Worm (Caenorhabditis elegans): Measurements from ENCODE around the gene C47E8.3.

Gene C47E8.3

DNA sequence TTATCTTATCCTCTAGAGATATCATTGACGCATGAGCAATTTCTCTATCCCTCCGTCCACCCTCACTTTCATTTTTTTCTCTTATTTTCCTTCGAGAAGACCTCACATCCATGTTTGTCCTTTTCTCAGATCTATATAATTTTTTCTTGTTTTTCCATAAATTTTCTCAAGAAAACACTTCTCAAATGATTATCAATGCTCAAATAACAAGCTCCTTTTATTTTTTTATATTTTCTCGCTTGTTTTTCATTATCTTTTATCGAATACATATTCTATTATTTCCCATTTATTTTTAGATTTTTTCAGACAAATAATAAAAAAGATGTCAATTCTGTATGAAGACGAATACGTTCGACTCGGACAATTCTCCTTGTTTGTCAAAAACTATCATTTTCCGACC, 42.9 kb downstream of the C47E8.3 start, which contains the start of gene R08A2.7:
Gene R08A2.7, plus strand, starts transcription at position 301 of the 400 bp plus-strand sequence.
- TF ChIP-seq dao-5 (tag; optimal IDR thresholded peaks at IDR 0.05) (no peak), him-1 (tag; optimal IDR thresholded peaks at IDR 0.05) (no peak), W03F9.2 (tag; optimal IDR thresholded peaks at IDR 0.05) (no peak)

DNA sequence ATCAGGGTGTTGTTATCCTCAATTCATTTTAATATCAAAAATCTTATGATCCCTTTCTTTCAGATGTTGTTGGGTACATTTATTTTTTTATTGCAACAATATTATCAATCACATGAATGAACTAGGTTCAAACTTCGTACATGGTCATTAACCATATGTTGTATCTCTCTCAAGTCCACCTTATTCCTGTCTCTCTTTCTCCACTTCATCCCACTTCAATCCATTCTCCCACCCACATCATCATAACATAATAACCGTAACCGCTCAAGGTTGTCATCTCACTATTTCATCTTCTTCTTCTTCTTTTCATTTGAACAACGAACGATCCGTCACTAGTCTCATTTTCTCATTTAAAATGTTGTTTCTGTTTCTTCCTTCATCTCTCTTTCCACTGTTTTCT, 45.3 kb downstream of the C47E8.3 start:
- TF ChIP-seq dao-5 (tag; optimal IDR thresholded peaks at IDR 0.05) (no peak), W03F9.2 (tag; optimal IDR thresholded peaks at IDR 0.05) (no peak), him-1 (tag; optimal IDR thresholded peaks at IDR 0.05) (no peak)

DNA sequence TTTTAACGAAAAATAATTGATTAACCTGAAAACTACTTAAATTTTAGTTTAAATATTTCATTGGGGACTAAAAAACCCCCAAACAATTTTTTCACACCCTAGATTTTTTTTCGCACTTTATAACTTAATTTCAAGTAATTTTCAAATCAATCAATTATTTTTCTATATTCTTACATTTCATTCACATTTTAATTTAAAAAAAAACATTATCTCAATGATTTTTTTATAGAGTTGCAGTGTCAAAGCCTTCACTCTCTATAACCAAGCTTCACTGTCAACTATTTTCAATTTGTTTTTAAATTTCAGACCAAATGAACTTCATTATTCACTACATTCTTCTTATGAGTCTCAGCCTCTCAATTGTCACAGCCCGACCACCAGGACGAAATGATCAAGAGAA, 46.5 kb downstream of the C47E8.3 start, which contains the start of gene Y50E8A.1:
Gene Y50E8A.1, plus strand, starts transcription at position 301 of the 400 bp plus-strand sequence.
- TF ChIP-seq dao-5 (tag; optimal IDR thresholded peaks at IDR 0.05): no peak
- TF ChIP-seq W03F9.2 (tag; optimal IDR thresholded peaks at IDR 0.05): no peak

DNA sequence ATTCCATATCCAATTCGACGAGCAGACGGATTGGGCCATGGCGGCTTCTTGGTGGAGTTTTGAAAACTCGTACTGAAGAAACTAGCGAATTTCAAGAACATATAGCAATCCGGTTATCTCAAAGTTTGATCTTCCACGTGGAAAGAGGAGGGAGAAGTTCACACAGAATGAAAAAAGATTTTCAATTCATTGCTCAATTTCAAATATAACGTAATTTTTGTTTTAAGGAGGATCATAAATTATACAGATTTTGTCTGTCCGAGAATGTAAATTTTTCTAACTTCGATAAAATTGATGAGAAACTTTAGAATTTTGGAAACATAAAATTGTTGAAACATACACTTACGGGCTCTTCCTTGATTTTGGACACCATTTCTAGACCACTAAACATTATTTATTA, 48.6 kb downstream of the C47E8.3 start, which contains the start of gene Y50E8A.2:
Gene Y50E8A.2, minus strand, starts transcription at position 101 of the 400 bp plus-strand sequence.
- TF ChIP-seq dao-5 (tag; optimal IDR thresholded peaks at IDR 0.05) (no peak), him-1 (tag; optimal IDR thresholded peaks at IDR 0.05) (no peak), W03F9.2 (tag; optimal IDR thresholded peaks at IDR 0.05) (no peak)

DNA sequence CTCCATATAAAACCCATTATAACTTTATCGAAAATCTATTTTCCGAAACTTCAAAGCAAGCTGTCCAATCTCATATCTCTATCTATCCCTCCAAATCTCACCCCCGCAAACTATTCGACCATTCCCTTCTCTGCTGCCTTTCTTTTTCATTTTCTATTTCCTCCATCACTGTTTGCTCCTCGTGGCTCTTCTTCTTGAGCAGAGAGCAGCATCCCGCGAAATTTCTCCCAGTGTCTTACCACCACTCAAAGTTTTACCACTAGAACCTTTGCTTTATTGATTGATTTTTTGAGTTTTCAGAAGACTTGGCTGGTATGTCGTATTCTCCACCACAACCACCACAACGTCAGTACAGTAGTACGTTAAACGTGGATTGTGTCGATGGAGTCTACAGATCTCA, 49.2 kb downstream of the C47E8.3 start, which contains the start of gene oig-3:
Gene oig-3, plus strand, starts transcription at position 301 of the 400 bp plus-strand sequence.
- TF ChIP-seq dao-5 (tag; optimal IDR thresholded peaks at IDR 0.05) (no peak), him-1 (tag; optimal IDR thresholded peaks at IDR 0.05) (no peak), W03F9.2 (tag; optimal IDR thresholded peaks at IDR 0.05) (no peak)
